Fruit fly (Drosophila melanogaster): ENCODE results near the gene Prosbeta3.

Prosbeta3 gene

DNA sequence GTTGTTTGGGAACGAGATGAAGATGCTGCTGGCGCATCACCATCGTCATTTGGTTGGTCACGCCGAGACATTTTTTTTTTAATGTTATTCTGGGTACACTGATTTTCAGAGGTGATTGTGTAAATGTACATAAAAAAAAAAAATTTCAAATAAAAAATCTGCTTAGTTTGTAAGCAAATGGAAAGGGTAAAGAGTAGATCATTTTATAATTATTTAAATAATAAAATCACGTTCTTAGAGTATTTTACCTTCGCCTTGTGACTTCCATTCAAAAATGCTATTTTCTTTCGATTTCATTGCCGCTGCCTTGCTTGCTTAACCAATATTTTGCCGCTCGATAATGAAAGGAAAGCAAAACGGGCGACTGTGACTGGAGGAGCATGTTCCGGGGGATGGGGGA is 27.3 kb downstream of the Prosbeta3 start (continued):
- no peak for TF ChIP-seq CG7928 (GFP tag; optimal IDR thresholded peaks at IDR 0.05)
- no peak for TF ChIP-seq kah (GFP tag; optimal IDR thresholded peaks at IDR 0.05)
- TF ChIP-seq abd-A (tag; optimal IDR thresholded peaks at IDR 0.05) = no peak
- TF ChIP-seq CG3065 (GFP tag; optimal IDR thresholded peaks at IDR 0.05) = no peak
- TF ChIP-seq zfh1 (GFP tag; IDR thresholded peaks at IDR 0.05) = no peak
- TF ChIP-seq MBD-R2 (GFP tag; IDR thresholded peaks at IDR 0.05) = no peak
- TF ChIP-seq Sin3A (optimal IDR thresholded peaks at IDR 0.05) = no peak
- TF ChIP-seq ranshi (GFP tag; IDR thresholded peaks at IDR 0.05) = no peak
- TF ChIP-seq CG12391 (tag; optimal IDR thresholded peaks at IDR 0.05) = peak; percentile 32
- TF ChIP-seq H15 (GFP tag; IDR thresholded peaks at IDR 0.05) = peak; percentile 63; the same call in 2 of the 3 replicates
- no peak for TF ChIP-seq Nf-YB (GFP tag; optimal IDR thresholded peaks at IDR 0.05)
- peak; percentile 45 for TF ChIP-seq nmo (GFP tag; optimal IDR thresholded peaks at IDR 0.05)
- TF ChIP-seq CG15011 (GFP tag; optimal IDR thresholded peaks at IDR 0.05) = no peak
- TF ChIP-seq onecut (GFP tag; IDR thresholded peaks at IDR 0.05) = 0 out of 2 replicates have a peak, but pooled peaks have one; percentile 12
- no peak for TF ChIP-seq fd64A (GFP tag; optimal IDR thresholded peaks at IDR 0.05)
- no peak for TF ChIP-seq CHES-1-like (GFP tag; optimal IDR thresholded peaks at IDR 0.05)
- peak; percentile 70 for TF ChIP-seq tgo (GFP tag; IDR thresholded peaks at IDR 0.05)
- no peak for TF ChIP-seq CG2116 (GFP tag; optimal IDR thresholded peaks at IDR 0.05)
- TF ChIP-seq CG15269 (tag; optimal IDR thresholded peaks at IDR 0.05) = peak; percentile 34
- no peak for TF ChIP-seq chif (GFP tag; optimal IDR thresholded peaks at IDR 0.05)
- peak; percentile 19; the same call in 1 of the 3 replicates for TF ChIP-seq croc (GFP tag; conservative IDR thresholded peaks at IDR 0.05)
- TF ChIP-seq jigr1 (GFP tag; IDR thresholded peaks at IDR 0.05) = no peak
- TF ChIP-seq CG4328 (GFP tag; optimal IDR thresholded peaks at IDR 0.05) = no peak
- TF ChIP-seq corto (GFP tag; optimal IDR thresholded peaks at IDR 0.05) = peak; percentile 35
- no peak for TF ChIP-seq CG10654 (GFP tag; optimal IDR thresholded peaks at IDR 0.05)
- no peak for TF ChIP-seq prd (optimal IDR thresholded peaks at IDR 0.05)
- TF ChIP-seq prd (GFP tag; IDR thresholded peaks at IDR 0.05) = peak; percentile 56
- TF ChIP-seq emc (GFP tag; optimal IDR thresholded peaks at IDR 0.05) = no peak
- no peak for TF ChIP-seq CG7786 (GFP tag; optimal IDR thresholded peaks at IDR 0.05)
- TF ChIP-seq Ada2b (GFP tag; IDR thresholded peaks at IDR 0.05) = no peak
- TF ChIP-seq pfk (GFP tag; optimal IDR thresholded peaks at IDR 0.05) = no peak
- TF ChIP-seq H2.0 (GFP tag; IDR thresholded peaks at IDR 0.05) = no peak
- TF ChIP-seq pho (GFP tag; optimal IDR thresholded peaks at IDR 0.05) = no peak
- TF ChIP-seq usp (GFP tag; optimal IDR thresholded peaks at IDR 0.05) = no peak
- TF ChIP-seq Meics (GFP tag; optimal IDR thresholded peaks at IDR 0.05) = no peak
- TF ChIP-seq Pdp1 (GFP tag; optimal IDR thresholded peaks at IDR 0.05) = no peak
- no peak for TF ChIP-seq GATAe (GFP tag; conservative IDR thresholded peaks at IDR 0.05)
- no peak for TF ChIP-seq Dip2 (GFP tag; IDR thresholded peaks at IDR 0.05)
- no peak for TF ChIP-seq CG3838 (GFP tag; optimal IDR thresholded peaks at IDR 0.05)
- no peak for TF ChIP-seq salm (tag; optimal IDR thresholded peaks at IDR 0.05)
- TF ChIP-seq ewg (GFP tag; optimal IDR thresholded peaks at IDR 0.05) = peak; percentile 31
- TF ChIP-seq D19A (tag; optimal IDR thresholded peaks at IDR 0.05) = peak; percentile 82
- peak in 1 of 2 experiments; percentile 1 for TF ChIP-seq dpn (GFP tag; optimal IDR thresholded peaks at IDR 0.05)
- TF ChIP-seq Hey (tag; optimal IDR thresholded peaks at IDR 0.05) = no peak
- peak; percentile 8 for TF ChIP-seq tin (GFP tag; optimal IDR thresholded peaks at IDR 0.05)
- TF ChIP-seq ftz-f1 (GFP tag; optimal IDR thresholded peaks at IDR 0.05) = no peak
- TF ChIP-seq NC2β (GFP tag; optimal IDR thresholded peaks at IDR 0.05) = no peak
- no peak for TF ChIP-seq CG15073 (GFP tag; optimal IDR thresholded peaks at IDR 0.05)
- TF ChIP-seq CG6254 (GFP tag; optimal IDR thresholded peaks at IDR 0.05) = peak; percentile 2
- no peak for TF ChIP-seq CG7556 (GFP tag; optimal IDR thresholded peaks at IDR 0.05)
- no peak for TF ChIP-seq grn (GFP tag; optimal IDR thresholded peaks at IDR 0.05)
- TF ChIP-seq pita (GFP tag; optimal IDR thresholded peaks at IDR 0.05) = no peak
- TF ChIP-seq schlank (tag; optimal IDR thresholded peaks at IDR 0.05) = no peak

Measured in whole organism, embryonic.